Worm (Caenorhabditis elegans): Measurements from ENCODE around the gene F10A3.12.

DNA sequence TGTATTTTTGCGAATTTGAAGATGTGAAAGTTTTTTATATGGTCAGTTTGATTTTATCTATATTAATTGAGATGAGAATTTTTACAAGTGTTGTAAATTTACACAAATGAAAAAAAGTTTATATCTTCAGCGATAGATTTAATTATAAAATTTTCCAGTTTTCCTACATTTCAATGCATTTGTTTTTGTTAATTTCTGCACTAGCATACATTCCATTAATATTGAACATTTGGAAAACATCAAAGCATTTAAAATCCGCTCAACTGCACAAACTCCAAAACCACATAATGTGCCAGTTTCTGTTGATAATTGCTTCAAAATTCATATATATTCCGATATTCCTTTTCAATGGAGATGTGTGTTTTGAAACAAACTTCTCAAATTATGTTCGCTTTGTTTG, 19.1 kb downstream of the F10A3.12 start, which contains the start of gene srh-277:
- TF ChIP-seq aly-1 (tag; optimal IDR thresholded peaks at IDR 0.05) (no peak), hmg-4 (GFP tag; optimal IDR thresholded peaks at IDR 0.05) (no peak), flt-1 (GFP tag; IDR thresholded peaks at IDR 0.05) (no peak), ama-1 (optimal IDR thresholded peaks at IDR 0.05) (no peak), sea-1 (GFP tag; conservative IDR thresholded peaks at IDR 0.05) (no peak)
